Worm (Caenorhabditis elegans): ENCODE data around the gene C27B7.5.

DNA sequence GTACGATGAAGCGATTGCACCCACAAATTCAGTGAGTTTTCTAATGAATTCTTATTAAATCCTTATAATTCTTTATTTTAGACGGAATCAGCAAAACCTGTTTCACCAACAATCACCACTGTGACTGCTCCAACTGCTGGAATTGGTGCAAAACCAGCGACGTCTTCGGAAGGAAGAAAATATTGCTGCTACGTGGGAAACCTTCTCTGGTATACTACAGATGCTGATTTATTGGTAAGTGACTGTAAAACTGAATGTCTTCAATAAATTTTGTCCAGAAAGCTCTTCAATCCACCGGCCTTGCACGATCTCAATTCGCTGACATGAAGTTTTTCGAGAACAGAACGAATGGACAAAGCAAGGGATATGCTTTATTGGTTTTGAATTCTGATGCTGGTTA is 25.1 kb downstream of the C27B7.5 start:
- no peak for TF ChIP-seq rnt-1 (tag; optimal IDR thresholded peaks at IDR 0.05)
- TF ChIP-seq Y22D7AL.16 (tag; optimal IDR thresholded peaks at IDR 0.05) = no peak
- no peak for TF ChIP-seq zip-5 (tag; optimal IDR thresholded peaks at IDR 0.05)
- TF ChIP-seq npax-4 (tag; optimal IDR thresholded peaks at IDR 0.05) = no peak
- no peak for TF ChIP-seq pha-4 (tag; optimal IDR thresholded peaks at IDR 0.05)
- no peak for TF ChIP-seq ceh-18 (tag; optimal IDR thresholded peaks at IDR 0.05)
- no peak for TF ChIP-seq pros-1 (tag; optimal IDR thresholded peaks at IDR 0.05)
